Fruit fly (Drosophila melanogaster): ENCODE measurements around the gene CG15570.

The CG15570 gene

dm6 chrX:4240146-4240545, 22.2 kb downstream of the CG15570 start:
- TF ChIP-seq Crg-1 (GFP tag; optimal IDR thresholded peaks at IDR 0.05) = no peak
- TF ChIP-seq bab1 (GFP tag; optimal IDR thresholded peaks at IDR 0.05) = no peak
- TF ChIP-seq tj (GFP tag; optimal IDR thresholded peaks at IDR 0.05) = no peak
- TF ChIP-seq CG12768 (GFP tag; optimal IDR thresholded peaks at IDR 0.05) = no peak
- no peak for TF ChIP-seq ovo (GFP tag; optimal IDR thresholded peaks at IDR 0.05)
- TF ChIP-seq CG1620 (GFP tag; optimal IDR thresholded peaks at IDR 0.05) = no peak
- TF ChIP-seq CG7101 (tag; optimal IDR thresholded peaks at IDR 0.05) = no peak
- no peak for TF ChIP-seq cic (GFP tag; optimal IDR thresholded peaks at IDR 0.05)
- no peak for TF ChIP-seq CG11617 (GFP tag; optimal IDR thresholded peaks at IDR 0.05)
- TF ChIP-seq CG5204 (GFP tag; optimal IDR thresholded peaks at IDR 0.05) = no peak
- no peak for TF ChIP-seq cnc (optimal IDR thresholded peaks at IDR 0.05)

- no peak for TF ChIP-seq tj (GFP tag; optimal IDR thresholded peaks at IDR 0.05)
- no peak for TF ChIP-seq Hr96 (GFP tag; optimal IDR thresholded peaks at IDR 0.05)
- no peak for TF ChIP-seq bab1 (GFP tag; optimal IDR thresholded peaks at IDR 0.05)
- no peak for TF ChIP-seq CG33017 (tag; optimal IDR thresholded peaks at IDR 0.05)
- no peak for TF ChIP-seq Clk (GFP tag; optimal IDR thresholded peaks at IDR 0.05)
- TF ChIP-seq CG14711 (tag; optimal IDR thresholded peaks at IDR 0.05) = no peak
- TF ChIP-seq CG7101 (tag; optimal IDR thresholded peaks at IDR 0.05) = no peak
- TF ChIP-seq CG1620 (GFP tag; optimal IDR thresholded peaks at IDR 0.05) = no peak
- no peak for TF ChIP-seq CG11617 (GFP tag; optimal IDR thresholded peaks at IDR 0.05)
- TF ChIP-seq cic (GFP tag; optimal IDR thresholded peaks at IDR 0.05) = no peak
- TF ChIP-seq ovo (GFP tag; optimal IDR thresholded peaks at IDR 0.05) = no peak
Observed at dm6 chrX:4242726-4243125, 24.8 kb downstream of the CG15570 start, which contains the start of gene Femcoat. Gene Femcoat (minus strand): TSS chrX:4242826.

- TF ChIP-seq Hr96 (GFP tag; optimal IDR thresholded peaks at IDR 0.05) (no peak), CG14711 (tag; optimal IDR thresholded peaks at IDR 0.05) (no peak), Crg-1 (GFP tag; optimal IDR thresholded peaks at IDR 0.05) (no peak), toe (GFP tag; optimal IDR thresholded peaks at IDR 0.05) (no peak), CG33017 (tag; optimal IDR thresholded peaks at IDR 0.05) (no peak), pad (GFP tag; optimal IDR thresholded peaks at IDR 0.05) (no peak), CG11617 (GFP tag; optimal IDR thresholded peaks at IDR 0.05) (no peak), kay (GFP tag; ENCODE audit: borderline replicate concordance) (no peak), CG12768 (GFP tag; optimal IDR thresholded peaks at IDR 0.05) (no peak), Mnt (GFP tag; optimal IDR thresholded peaks at IDR 0.05) (no peak), CG1620 (GFP tag; optimal IDR thresholded peaks at IDR 0.05) (no peak), CG7101 (tag; optimal IDR thresholded peaks at IDR 0.05) (no peak), bab1 (GFP tag; optimal IDR thresholded peaks at IDR 0.05) (no peak), ovo (GFP tag; optimal IDR thresholded peaks at IDR 0.05) (no peak)
Observed at dm6 chrX:4246039-4246438, 28.1 kb downstream of the CG15570 start, which contains the start of gene Muc4B. Gene Muc4B (minus strand): TSS chrX:4246139.

- TF ChIP-seq Mnt (GFP tag; optimal IDR thresholded peaks at IDR 0.05) = no peak
- TF ChIP-seq CG14711 (tag; optimal IDR thresholded peaks at IDR 0.05) = no peak
- TF ChIP-seq toe (GFP tag; optimal IDR thresholded peaks at IDR 0.05) = no peak
- TF ChIP-seq CG7045 (GFP tag; optimal IDR thresholded peaks at IDR 0.05) = no peak
- no peak for TF ChIP-seq CG11617 (GFP tag; optimal IDR thresholded peaks at IDR 0.05)
- TF ChIP-seq ovo (GFP tag; optimal IDR thresholded peaks at IDR 0.05) = no peak
- TF ChIP-seq CG1620 (GFP tag; optimal IDR thresholded peaks at IDR 0.05) = no peak
- TF ChIP-seq cic (GFP tag; optimal IDR thresholded peaks at IDR 0.05) = no peak
- TF ChIP-seq CG12768 (GFP tag; optimal IDR thresholded peaks at IDR 0.05) = no peak
- TF ChIP-seq Clk (GFP tag; optimal IDR thresholded peaks at IDR 0.05) = no peak
- no peak for TF ChIP-seq Crg-1 (GFP tag; optimal IDR thresholded peaks at IDR 0.05)
- no peak for TF ChIP-seq kay (GFP tag; ENCODE audit: borderline replicate concordance)
- no peak for TF ChIP-seq cnc (optimal IDR thresholded peaks at IDR 0.05)
Observed at dm6 chrX:4247013-4247412, 29.0 kb downstream of the CG15570 start, which contains the start of gene CG43134. Gene CG43134 (plus strand): TSS chrX:4247313.

DNA sequence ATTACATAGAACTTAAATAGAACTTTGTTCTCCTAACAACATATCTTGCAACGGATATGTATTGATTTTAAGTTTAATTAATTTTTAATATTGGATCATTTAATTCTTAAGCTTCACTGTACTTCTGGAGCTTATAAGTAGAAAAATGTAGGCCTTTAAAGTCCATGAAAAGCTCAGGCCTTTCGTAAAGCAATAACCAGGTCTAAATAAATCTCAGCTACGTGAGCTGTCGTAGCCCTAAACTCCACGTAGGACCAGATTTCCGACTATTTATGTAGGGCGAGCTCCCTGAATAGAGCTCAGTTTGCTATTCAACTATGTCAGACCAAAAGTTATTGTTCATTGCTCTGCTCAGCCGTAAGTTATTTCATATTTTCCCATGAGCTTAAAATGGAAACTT, 30.1 kb downstream of the CG15570 start, which contains the start of gene CG43135:
Gene CG43135 (plus strand): TSS at position 301 of the 400 bp plus-strand sequence.
- no peak for TF ChIP-seq CG14711 (tag; optimal IDR thresholded peaks at IDR 0.05)
- TF ChIP-seq bab1 (GFP tag; optimal IDR thresholded peaks at IDR 0.05) = no peak
- no peak for TF ChIP-seq CG7101 (tag; optimal IDR thresholded peaks at IDR 0.05)
- no peak for TF ChIP-seq CG1620 (GFP tag; optimal IDR thresholded peaks at IDR 0.05)
- TF ChIP-seq Clk (GFP tag; optimal IDR thresholded peaks at IDR 0.05) = no peak
- no peak for TF ChIP-seq cic (GFP tag; optimal IDR thresholded peaks at IDR 0.05)
- TF ChIP-seq ovo (GFP tag; optimal IDR thresholded peaks at IDR 0.05) = no peak
- TF ChIP-seq pad (GFP tag; optimal IDR thresholded peaks at IDR 0.05) = no peak
- no peak for TF ChIP-seq kay (GFP tag; ENCODE audit: borderline replicate concordance)
- no peak for TF ChIP-seq tj (GFP tag; optimal IDR thresholded peaks at IDR 0.05)

dm6 chrX:4252690-4253089, 34.7 kb downstream of the CG15570 start, which contains the start of gene CG15576:
Gene CG15576 (minus strand): TSS chrX:4252790.
- TF ChIP-seq ovo (GFP tag; optimal IDR thresholded peaks at IDR 0.05) = no peak
- TF ChIP-seq Crg-1 (GFP tag; optimal IDR thresholded peaks at IDR 0.05) = no peak
- no peak for TF ChIP-seq bab1 (GFP tag; optimal IDR thresholded peaks at IDR 0.05)
- TF ChIP-seq pad (GFP tag; optimal IDR thresholded peaks at IDR 0.05) = no peak

- no peak for TF ChIP-seq Hr96 (GFP tag; optimal IDR thresholded peaks at IDR 0.05)
- TF ChIP-seq CG5204 (GFP tag; optimal IDR thresholded peaks at IDR 0.05) = no peak
- no peak for TF ChIP-seq CG12768 (GFP tag; optimal IDR thresholded peaks at IDR 0.05)
Observed at dm6 chrX:4262661-4263060, 44.7 kb downstream of the CG15570 start.
